Worm (Caenorhabditis elegans): ENCODE measurements around the gene apy-1.

ce11 chrX:7573172-7573571 lies 3.6 kb upstream of the apy-1 start:
- no peak for TF ChIP-seq T22C8.4 (GFP tag; IDR thresholded peaks at IDR 0.05)
- TF ChIP-seq ref-1 (GFP tag; conservative IDR thresholded peaks at IDR 0.05) = no peak
- TF ChIP-seq flt-1 (GFP tag; IDR thresholded peaks at IDR 0.05) = no peak
- TF ChIP-seq cog-1 (tag; optimal IDR thresholded peaks at IDR 0.05) = no peak
- TF ChIP-seq ztf-23 (GFP tag; IDR thresholded peaks at IDR 0.05) = no peak
- no peak for TF ChIP-seq ztf-29 (GFP tag; IDR thresholded peaks at IDR 0.05)
- TF ChIP-seq klf-2 (GFP tag; conservative IDR thresholded peaks at IDR 0.05) = no peak

All from whole organism, midembryonic.